Fruit fly (Drosophila melanogaster) whole organism, embryonic: Measurements from ENCODE around the gene Bet5.

Experiments used
- Antp ChIP-seq: fragments of 200-800 bp; sonication (Bioruptor generic); optimal IDR thresholded peaks from 3 replicates; lab custom pipeline; 2016; ENCODE audit warnings: missing biosample characterization, missing genetic modification characterization
- Atf6 ChIP-seq: fragments of 200-800 bp; sonication (Bioruptor generic); IDR thresholded peaks from 2 replicates; pipeline ENCODE4 v1.3.6; 2022; ENCODE audit warnings: missing biosample characterization, missing genetic modification characterization
- C15 ChIP-seq: fragments of 200-800 bp; sonication (Bioruptor generic); IDR thresholded peaks from 3 replicates; pipeline ENCODE4 v1.3.6; 2022; ENCODE audit warnings: missing biosample characterization, missing genetic modification characterization
- CG10274 ChIP-seq: fragments of 200-800 bp; sonication (Bioruptor generic); optimal IDR thresholded peaks from 3 replicates; lab custom pipeline; 2017; ENCODE audit warnings: missing biosample characterization, mild to moderate bottlenecking, missing genetic modification characterization
- CG10321 ChIP-seq: fragments of 200-800 bp; sonication (Bioruptor generic); IDR thresholded peaks from 2 replicates; pipeline ENCODE4 v1.3.6; 2022; ENCODE audit warnings: missing biosample characterization, missing genetic modification characterization
- CG1233 ChIP-seq: fragments of 200-800 bp; sonication (Bioruptor generic); optimal IDR thresholded peaks from 4 replicates; lab custom pipeline; 2018; ENCODE audit warnings: missing biosample characterization, mild to moderate bottlenecking, missing genetic modification characterization
- CG13296 ChIP-seq: fragments of 200-800 bp; sonication (Bioruptor generic); optimal IDR thresholded peaks from 3 replicates; lab custom pipeline; 2018; ENCODE audit warnings: missing biosample characterization, mild to moderate bottlenecking, missing genetic modification characterization
- CG1529 ChIP-seq: fragments of 200-800 bp; sonication (Bioruptor generic); optimal IDR thresholded peaks from 3 replicates; lab custom pipeline; 2018; ENCODE audit warnings: missing biosample characterization, missing genetic modification characterization
- CG16815 ChIP-seq: fragments of 200-800 bp; sonication (Bioruptor generic); optimal IDR thresholded peaks from 3 replicates; lab custom pipeline; 2017; ENCODE audit warnings: missing biosample characterization, mild to moderate bottlenecking, missing genetic modification characterization
- CG17568 ChIP-seq: fragments of 200-800 bp; sonication (Bioruptor generic); optimal IDR thresholded peaks from 2 replicates; lab custom pipeline; 2018; ENCODE audit warnings: missing biosample characterization, mild to moderate bottlenecking, missing genetic modification characterization, moderate library complexity
- CG18619 ChIP-seq: fragments of 200-800 bp; sonication (Bioruptor generic); optimal IDR thresholded peaks from 3 replicates; lab custom pipeline; 2017; ENCODE audit warnings: missing biosample characterization, mild to moderate bottlenecking, missing genetic modification characterization
- CG31224 ChIP-seq: fragments of 200-800 bp; sonication (Bioruptor generic); IDR thresholded peaks from 2 replicates; pipeline ENCODE4 v1.3.6; 2022; ENCODE audit warnings: missing biosample characterization, missing genetic modification characterization
- CG32532 ChIP-seq: fragments of 200-800 bp; sonication (Bioruptor generic); IDR thresholded peaks from 2 replicates; pipeline ENCODE4 v1.3.6; 2022; ENCODE audit warnings: missing biosample characterization, missing genetic modification characterization
- CG34224 ChIP-seq: fragments of 200-800 bp; sonication (Bioruptor generic); IDR thresholded peaks from 3 replicates; pipeline ENCODE4 v1.3.6; 2022; ENCODE audit warnings: missing biosample characterization, missing genetic modification characterization; ENCODE audit not compliant: partially characterized antibody
- CG34376 ChIP-seq: fragments of 200-800 bp; sonication (Bioruptor generic); optimal IDR thresholded peaks from 2 replicates; lab custom pipeline; 2018; ENCODE audit warnings: missing biosample characterization, mild to moderate bottlenecking, missing genetic modification characterization
- CG4730 ChIP-seq: fragments of 200-800 bp; sonication (Bioruptor generic); IDR thresholded peaks from 2 replicates; pipeline ENCODE4 v1.3.6; 2022; ENCODE audit warnings: missing biosample characterization, missing genetic modification characterization
- CG6689 ChIP-seq: fragments of 200-800 bp; sonication (Bioruptor generic); IDR thresholded peaks from 2 replicates; pipeline ENCODE4 v1.3.6; 2022; ENCODE audit warnings: missing biosample characterization, missing genetic modification characterization
- CG6765 ChIP-seq: fragments of 200-800 bp; sonication (Bioruptor generic); optimal IDR thresholded peaks from 3 replicates; lab custom pipeline; 2017; ENCODE audit warnings: missing biosample characterization, mild to moderate bottlenecking, missing genetic modification characterization
- CG6791 ChIP-seq: fragments of 200-800 bp; sonication (Bioruptor generic); IDR thresholded peaks from 3 replicates; pipeline ENCODE4 v1.3.6; 2022; ENCODE audit warnings: missing biosample characterization, missing genetic modification characterization; ENCODE audit not compliant: partially characterized antibody
- CG6813 ChIP-seq: fragments of 200-800 bp; sonication (Bioruptor generic); optimal IDR thresholded peaks from 2 replicates; lab custom pipeline; 2017; ENCODE audit warnings: missing biosample characterization, missing genetic modification characterization, mild to moderate bottlenecking, moderate library complexity, missing genetic modification reagents
- CG7928 ChIP-seq: fragments of 200-800 bp; sonication (Bioruptor generic); optimal IDR thresholded peaks from 2 replicates; lab custom pipeline; 2017; ENCODE audit warnings: missing biosample characterization, mild to moderate bottlenecking, missing genetic modification characterization
- CG7987 ChIP-seq: fragments of 200-800 bp; sonication (Bioruptor generic); optimal IDR thresholded peaks from 2 replicates; lab custom pipeline; 2018; ENCODE audit warnings: missing biosample characterization, mild to moderate bottlenecking, missing genetic modification characterization, moderate library complexity
- CG8290 ChIP-seq, 3 experiments: fragments of 200-800 bp; sonication (Bioruptor generic); optimal IDR thresholded peaks; 2 replicates each; lab custom pipeline; 2016 to 2019; ENCODE audit warnings: missing biosample characterization in 3 of 3, missing genetic modification characterization in 3 of 3, mild to moderate bottlenecking in 2 of 3, moderate library complexity in 1 of 3
- E2f2 ChIP-seq: fragments of 200-800 bp; sonication (Bioruptor generic); IDR thresholded peaks from 2 replicates; pipeline ENCODE4 v1.3.6; 2022; ENCODE audit warnings: missing biosample characterization, missing genetic modification characterization
- HHEX ChIP-seq: fragments of 200-800 bp; sonication (Bioruptor generic); optimal IDR thresholded peaks from 3 replicates; lab custom pipeline; 2017; ENCODE audit warnings: missing biosample characterization, mild to moderate bottlenecking, missing genetic modification characterization, missing genetic modification reagents
- HLH54F ChIP-seq: fragments of 200-800 bp; sonication (Bioruptor generic); optimal IDR thresholded peaks from 3 replicates; lab custom pipeline; 2016; ENCODE audit warnings: missing biosample characterization, missing genetic modification characterization
- Hr78 ChIP-seq, 2 experiments: fragments of 200-800 bp in 1 of 2; fragments of >200 bp in 1 of 2; sonication (Bioruptor generic) in 1 of 2; optimal IDR thresholded peaks; 2 replicates each; lab custom pipeline; 2017 to 2019; ENCODE audit warnings: missing biosample characterization in 2 of 2, missing genetic modification characterization in 2 of 2, mild to moderate bottlenecking in 1 of 2, moderate library complexity in 1 of 2
- Hsf ChIP-seq: fragments of 200-800 bp; sonication (Bioruptor generic); optimal IDR thresholded peaks from 3 replicates; lab custom pipeline; 2016; ENCODE audit warnings: missing biosample characterization, missing genetic modification characterization
- Jarid2 ChIP-seq: fragments of 200-800 bp; sonication (Bioruptor generic); optimal IDR thresholded peaks from 3 replicates; lab custom pipeline; 2017; ENCODE audit warnings: mild to moderate bottlenecking, missing biosample characterization, missing genetic modification reagents, missing genetic modification characterization
- Lpt ChIP-seq: fragments of >200 bp; optimal IDR thresholded peaks from 2 replicates; lab custom pipeline; 2018; ENCODE audit warnings: missing biosample characterization, missing genetic modification characterization
- az2 ChIP-seq: fragments of 200-800 bp; sonication (Bioruptor generic); optimal IDR thresholded peaks from 3 replicates; lab custom pipeline; 2016; ENCODE audit warnings: missing biosample characterization, missing genetic modification characterization
- chm ChIP-seq: fragments of 200-800 bp; sonication (Bioruptor generic); IDR thresholded peaks from 2 replicates; pipeline ENCODE4 v1.3.6; 2022; ENCODE audit warnings: missing biosample characterization, missing genetic modification characterization
- crp ChIP-seq, 2 experiments: fragments of 200-800 bp; sonication (Bioruptor generic); optimal IDR thresholded peaks; 2 replicates in 1 of 2; 3 replicates in 1 of 2; lab custom pipeline; 2017; ENCODE audit warnings: missing biosample characterization in 2 of 2, missing genetic modification characterization in 2 of 2, mild to moderate bottlenecking in 1 of 2, moderate library complexity in 1 of 2
- insv ChIP-seq, 2 experiments: fragments of 200-800 bp; sonication (Bioruptor generic); optimal IDR thresholded peaks; 3 replicates each; lab custom pipeline; 2016 to 2018; ENCODE audit warnings: missing biosample characterization in 2 of 2, missing genetic modification characterization in 2 of 2
- mam ChIP-seq: fragments of 200-800 bp; sonication (Bioruptor generic); optimal IDR thresholded peaks from 3 replicates; lab custom pipeline; 2016; ENCODE audit warnings: missing biosample characterization, missing genetic modification characterization
- mirr ChIP-seq: fragments of 200-800 bp; sonication (Bioruptor generic); optimal IDR thresholded peaks from 3 replicates; lab custom pipeline; 2018; ENCODE audit warnings: missing biosample characterization, mild to moderate bottlenecking, missing genetic modification characterization
- nerfin-1 ChIP-seq: fragments of 200-800 bp; sonication (Bioruptor generic); optimal IDR thresholded peaks from 3 replicates; lab custom pipeline; 2019; ENCODE audit warnings: missing biosample characterization, mild to moderate bottlenecking, missing genetic modification characterization, moderate library complexity
- odd ChIP-seq: fragments of 200-800 bp; sonication (Bioruptor generic); optimal IDR thresholded peaks from 2 replicates; lab custom pipeline; 2017; ENCODE audit warnings: missing biosample characterization, mild to moderate bottlenecking, missing genetic modification characterization
- ro ChIP-seq: fragments of 200-800 bp; sonication (Bioruptor generic); IDR thresholded peaks from 2 replicates; pipeline ENCODE4 v1.3.6; 2022; ENCODE audit warnings: missing biosample characterization, missing genetic modification characterization
- run ChIP-seq: fragments of 200-800 bp; sonication (Bioruptor generic); optimal IDR thresholded peaks from 3 replicates; lab custom pipeline; 2018; ENCODE audit warnings: missing biosample characterization, mild to moderate bottlenecking, missing genetic modification characterization
- sc ChIP-seq, 3 experiments: fragments of >200 bp in 2 of 3; fragments of 200-800 bp in 1 of 3; sonication (Bioruptor generic) in 1 of 3; optimal IDR thresholded peaks; 2 replicates in 2 of 3; 3 replicates in 1 of 3; lab custom pipeline; 2017; ENCODE audit warnings: mild to moderate bottlenecking in 1 of 3, missing biosample characterization in 1 of 3, missing genetic modification characterization in 1 of 3, missing genetic modification reagents in 1 of 3
- sens-2 ChIP-seq: fragments of 200-800 bp; sonication (Bioruptor generic); IDR thresholded peaks from 2 replicates; pipeline ENCODE4 v1.3.6; 2022; ENCODE audit warnings: missing biosample characterization, missing genetic modification characterization
- sob ChIP-seq: fragments of 200-800 bp; sonication (Bioruptor generic); IDR thresholded peaks from 2 replicates; pipeline ENCODE4 v1.3.6; 2022; ENCODE audit warnings: missing biosample characterization, missing genetic modification characterization
- tap ChIP-seq: fragments of 200-800 bp; optimal IDR thresholded peaks from 3 replicates; lab custom pipeline; 2019; ENCODE audit warnings: missing biosample characterization, mild to moderate bottlenecking, missing genetic modification characterization, moderate library complexity
- zen2 ChIP-seq: fragments of 200-800 bp; sonication (Bioruptor generic); IDR thresholded peaks from 3 replicates; pipeline ENCODE4 v1.3.6; 2022; ENCODE audit warnings: missing biosample characterization, missing genetic modification characterization; ENCODE audit not compliant: partially characterized antibody
- zf30C ChIP-seq: fragments of 200-800 bp; sonication (Bioruptor generic); optimal IDR thresholded peaks from 3 replicates; lab custom pipeline; 2018; ENCODE audit warnings: missing biosample characterization, mild to moderate bottlenecking, missing genetic modification characterization

Gene Bet5

dm6 chr3R:30203104-30203986 is 23.3 kb downstream of the Bet5 start (continued):
- TF ChIP-seq sc (optimal IDR thresholded peaks at IDR 0.05; lab: Kevin White, UChicago) (no peak), sc (GFP tag; optimal IDR thresholded peaks at IDR 0.05; lab: Kevin White, UChicago) (peak; percentile 88), Jarid2 (GFP tag; lab: Kevin White, UChicago) (peak; percentile 77), crp (GFP tag; optimal IDR thresholded peaks at IDR 0.05; lab: Kevin White, UChicago) (peak in 1 of 2 experiments; percentile 46), Lpt (GFP tag; lab: Kevin White, UChicago) (no peak), CG1529 (GFP tag; lab: Kevin White, UChicago) (peak; percentile 74), CG6689 (GFP tag; lab: Robert Waterston, UW) (peak; percentile 95), Hr78 (GFP tag; optimal IDR thresholded peaks at IDR 0.05; lab: Kevin White, UChicago) (peak in 1 of 2 experiments; percentile 96), insv (GFP tag; optimal IDR thresholded peaks at IDR 0.05; lab: Kevin White, UChicago) (peak in 1 of 2 experiments; percentile 8), run (tag; lab: Kevin White, UChicago) (peak; percentile 94), az2 (GFP tag; lab: Kevin White, UChicago) (peak; percentile 93), zf30C (GFP tag; lab: Kevin White, UChicago) (no peak), CG6791 (GFP tag; lab: Robert Waterston, UW) (no peak), CG7987 (GFP tag; lab: Kevin White, UChicago) (peak; percentile 88), CG13296 (GFP tag; lab: Kevin White, UChicago) (peak; percentile 94), CG8290 (GFP tag; optimal IDR thresholded peaks at IDR 0.05; lab: Kevin White, UChicago) (peak; percentile 89), CG8290 (tag; optimal IDR thresholded peaks at IDR 0.05; lab: Kevin White, UChicago) (peak; percentile 29 to 94), CG18619 (GFP tag; lab: Kevin White, UChicago) (peak; percentile 90), Hsf (GFP tag; lab: Kevin White, UChicago) (peak; percentile 93), CG10321 (GFP tag; lab: Robert Waterston, UW) (peak; percentile 53; the same call in 1 of the 2 replicates), CG31224 (GFP tag; lab: Robert Waterston, UW) (peak; percentile 88), zen2 (GFP tag; lab: Robert Waterston, UW) (no peak), mam (GFP tag; lab: Kevin White, UChicago) (peak; percentile 98), Antp (GFP tag; lab: Kevin White, UChicago) (peak; percentile 99), sens-2 (GFP tag; lab: Robert Waterston, UW) (peak; percentile 94), HHEX (peak; percentile 96), CG32532 (GFP tag; lab: Robert Waterston, UW) (peak; percentile 91), CG17568 (peak; percentile 74), chm (GFP tag; lab: Robert Waterston, UW) (peak; percentile 52; the same call in 1 of the 2 replicates), CG10274 (peak; percentile 100), CG4730 (GFP tag; lab: Robert Waterston, UW) (peak; percentile 88), CG1233 (GFP tag; lab: Kevin White, UChicago) (peak; percentile 94), CG34376 (peak; percentile 87), sob (GFP tag; lab: Robert Waterston, UW) (peak; percentile 94), E2f2 (GFP tag; lab: Robert Waterston, UW) (peak; percentile 67), C15 (GFP tag; lab: Robert Waterston, UW) (peak; percentile 90; the same call in 2 of the 3 replicates), HLH54F (GFP tag; lab: Kevin White, UChicago) (peak; percentile 94), CG16815 (GFP tag; lab: Kevin White, UChicago) (peak; percentile 84), odd (GFP tag; lab: Kevin White, UChicago) (peak; percentile 90), ro (GFP tag; lab: Robert Waterston, UW) (peak; percentile 85), CG34224 (GFP tag; lab: Robert Waterston, UW) (peak; percentile 32; the same call in 1 of the 3 replicates), CG6765 (GFP tag; lab: Kevin White, UChicago) (peak; percentile 90), nerfin-1 (tag; lab: Kevin White, UChicago) (peak; percentile 90), CG7928 (GFP tag; lab: Kevin White, UChicago) (peak; percentile 77), CG6813 (peak; percentile 93), tap (tag; lab: Kevin White, UChicago) (peak; percentile 95), mirr (GFP tag; lab: Kevin White, UChicago) (peak; percentile 89), Atf6 (GFP tag; lab: Robert Waterston, UW) (peak; percentile 98)
